Worm (Caenorhabditis elegans): ENCODE data around the gene srg-8.

srg-8 gene

ce11 chrIII:6207881-6208280, 46.8 kb downstream of the srg-8 start, which contains the start of gene C23G10.2:
C23G10.2 (plus strand) TSS chrIII:6208064.
- TF ChIP-seq swsn-7 (tag; optimal IDR thresholded peaks at IDR 0.05) (no peak), lin-13 (GFP tag; optimal IDR thresholded peaks at IDR 0.05) (no peak), lsy-2 (tag; optimal IDR thresholded peaks at IDR 0.05) (peak in 1 of 2 experiments; percentile 36), xbp-1 (tag; optimal IDR thresholded peaks at IDR 0.05) (no peak), blmp-1 (tag; optimal IDR thresholded peaks at IDR 0.05) (peak; percentile 14), nhr-28 (tag; optimal IDR thresholded peaks at IDR 0.05) (no peak), ama-1 (optimal IDR thresholded peaks at IDR 0.05) (no peak), elt-3 (tag; optimal IDR thresholded peaks at IDR 0.05) (peak in 1 of 6 experiments; percentile 58)

- TF ChIP-seq elt-3 (tag; optimal IDR thresholded peaks at IDR 0.05) = no peak
- no peak for TF ChIP-seq lin-14 (GFP tag; optimal IDR thresholded peaks at IDR 0.05)
- no peak for TF ChIP-seq fkh-10 (GFP tag; optimal IDR thresholded peaks at IDR 0.05)
- no peak for TF ChIP-seq C16A3.4 (tag; optimal IDR thresholded peaks at IDR 0.05)
- no peak for TF ChIP-seq pax-3 (tag; optimal IDR thresholded peaks at IDR 0.05)
- TF ChIP-seq mep-1 (tag; optimal IDR thresholded peaks at IDR 0.05) = no peak
- TF ChIP-seq fkh-4 (tag; optimal IDR thresholded peaks at IDR 0.05; ENCODE audit: borderline replicate concordance) = no peak
- TF ChIP-seq nhr-12 (tag; optimal IDR thresholded peaks at IDR 0.05) = no peak
- no peak for TF ChIP-seq grh-1 (GFP tag; IDR thresholded peaks at IDR 0.05)
- no peak for TF ChIP-seq zag-1 (tag; optimal IDR thresholded peaks at IDR 0.05)
- no peak for TF ChIP-seq sup-37 (GFP tag; optimal IDR thresholded peaks at IDR 0.05)
- no peak for TF ChIP-seq F16B12.6 (tag; optimal IDR thresholded peaks at IDR 0.05)
- TF ChIP-seq snu-23 (GFP tag; optimal IDR thresholded peaks at IDR 0.05) = no peak
- no peak for TF ChIP-seq nhr-76 (tag; optimal IDR thresholded peaks at IDR 0.05)
- no peak for TF ChIP-seq lin-35 (GFP tag; optimal IDR thresholded peaks at IDR 0.05)
- no peak for TF ChIP-seq nhr-90 (tag; optimal IDR thresholded peaks at IDR 0.05; ENCODE audit: poor library complexity)
- TF ChIP-seq hpl-2 (GFP tag; optimal IDR thresholded peaks at IDR 0.05) = no peak
- no peak for TF ChIP-seq dsc-1 (tag; optimal IDR thresholded peaks at IDR 0.05)
- TF ChIP-seq nhr-11 (tag; optimal IDR thresholded peaks at IDR 0.05) = no peak
- TF ChIP-seq ces-1 (GFP tag; optimal IDR thresholded peaks at IDR 0.05) = no peak
These were observed 47.6 kb downstream of the srg-8 start for ce11 chrIII:6207046-6207445.

- TF ChIP-seq nhr-90 (tag; optimal IDR thresholded peaks at IDR 0.05; ENCODE audit: poor library complexity) = peak; percentile 57
- no peak for TF ChIP-seq C04F5.9 (tag; optimal IDR thresholded peaks at IDR 0.05)
- no peak for TF ChIP-seq sox-4 (tag; optimal IDR thresholded peaks at IDR 0.05)
- peak; percentile 23 for TF ChIP-seq lin-39 (tag; optimal IDR thresholded peaks at IDR 0.05)
- peak; percentile 60 to 80 (median 61) for TF ChIP-seq ceh-82 (tag; optimal IDR thresholded peaks at IDR 0.05)
- peak; percentile 29 for TF ChIP-seq aly-2 (tag; optimal IDR thresholded peaks at IDR 0.05)
- TF ChIP-seq ceh-88 (GFP tag; IDR thresholded peaks at IDR 0.05) = no peak
- peak; percentile 85 for TF ChIP-seq rnt-1 (tag; optimal IDR thresholded peaks at IDR 0.05)
- TF ChIP-seq ceh-8 (GFP tag; optimal IDR thresholded peaks at IDR 0.05) = peak; percentile 31
- peak; percentile 11 for TF ChIP-seq nhr-237 (tag; optimal IDR thresholded peaks at IDR 0.05)
- peak; percentile 54 for TF ChIP-seq F16B12.6 (tag; optimal IDR thresholded peaks at IDR 0.05)
- TF ChIP-seq ama-1 (optimal IDR thresholded peaks at IDR 0.05) = no peak
- peak; percentile 51 for TF ChIP-seq swsn-7 (tag; optimal IDR thresholded peaks at IDR 0.05)
- TF ChIP-seq hpl-2 (GFP tag; optimal IDR thresholded peaks at IDR 0.05) = peak; percentile 27
- TF ChIP-seq ceh-90 (tag; optimal IDR thresholded peaks at IDR 0.05) = no peak
- no peak for TF ChIP-seq ceh-63 (GFP tag; optimal IDR thresholded peaks at IDR 0.05)
- peak; percentile 70 for TF ChIP-seq lin-14 (GFP tag; optimal IDR thresholded peaks at IDR 0.05)
- 0 out of 2 replicates have a peak, but pooled peaks have one; percentile 27 for TF ChIP-seq grh-1 (GFP tag; IDR thresholded peaks at IDR 0.05)
- TF ChIP-seq elt-2 (tag; optimal IDR thresholded peaks at IDR 0.05) = no peak
- TF ChIP-seq ets-5 (GFP tag; IDR thresholded peaks at IDR 0.05) = no peak
- peak; percentile 52 for TF ChIP-seq unc-86 (tag; optimal IDR thresholded peaks at IDR 0.05)
- peak; percentile 63 for TF ChIP-seq tbx-2 (tag; optimal IDR thresholded peaks at IDR 0.05)
- peak; percentile 27 for TF ChIP-seq snpc-4 (tag; optimal IDR thresholded peaks at IDR 0.05)
- TF ChIP-seq egl-27 (tag; optimal IDR thresholded peaks at IDR 0.05) = no peak
- TF ChIP-seq fos-1 (tag; optimal IDR thresholded peaks at IDR 0.05) = peak; percentile 51
- peak; percentile 40 for TF ChIP-seq irx-1 (tag; optimal IDR thresholded peaks at IDR 0.05)
- TF ChIP-seq hlh-17 (GFP tag; optimal IDR thresholded peaks at IDR 0.05; ENCODE audit: borderline replicate concordance) = no peak
- TF ChIP-seq fkh-8 (tag; optimal IDR thresholded peaks at IDR 0.05) = peak; percentile 66
- no peak for TF ChIP-seq pag-3 (tag; optimal IDR thresholded peaks at IDR 0.05; ENCODE audit: borderline replicate concordance, insufficient read depth)
These were observed 48.3 kb downstream of the srg-8 start, which contains the start of the genes sna-3 and rps-3 for ce11 chrIII:6206161-6206853. sna-3 (minus strand) TSS chrIII:6206211. rps-3 (plus strand) TSS chrIII:6206803.

All from whole organism, L1 larva.